Worm (Caenorhabditis elegans): ENCODE measurements around the gene ugt-42.
A peak's percentile ranks its signal among the peaks of the same experiment; 100 is the strongest.

Gene ugt-42

DNA sequence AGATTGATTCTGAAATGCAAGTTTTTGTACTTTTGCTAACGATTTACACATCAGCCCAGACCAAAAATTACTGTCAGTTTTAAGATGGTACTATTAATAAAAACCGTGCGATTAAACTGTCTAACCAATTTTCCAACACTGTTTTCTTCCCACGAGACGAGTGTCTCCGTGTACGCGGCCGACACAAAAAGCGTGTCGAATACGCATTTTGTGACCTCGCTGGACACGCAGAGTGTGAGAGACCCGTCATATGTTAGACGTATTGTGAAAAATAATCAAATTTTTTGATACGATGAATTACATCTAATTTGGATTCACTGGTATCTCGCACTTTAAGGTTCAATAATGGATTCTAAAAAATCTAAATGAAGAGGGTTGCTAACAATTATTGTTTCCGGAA is 11.4 kb upstream of the ugt-42 start:
- peak; percentile 29 for TF ChIP-seq elt-2 (tag; optimal IDR thresholded peaks at IDR 0.05)
- peak; percentile 33 for TF ChIP-seq nhr-20 (tag; optimal IDR thresholded peaks at IDR 0.05)
- peak in 1 of 6 experiments; percentile 8 for TF ChIP-seq elt-3 (tag; optimal IDR thresholded peaks at IDR 0.05)
- TF ChIP-seq hlh-17 (GFP tag; optimal IDR thresholded peaks at IDR 0.05; ENCODE audit: borderline replicate concordance) = no peak
- no peak for TF ChIP-seq vab-15 (tag; optimal IDR thresholded peaks at IDR 0.05)
- peak in 1 of 2 experiments; percentile 67 for TF ChIP-seq lin-35 (GFP tag; optimal IDR thresholded peaks at IDR 0.05)
- TF ChIP-seq unc-86 (tag; optimal IDR thresholded peaks at IDR 0.05) = no peak
- TF ChIP-seq snpc-4 (tag; optimal IDR thresholded peaks at IDR 0.05) = peak; percentile 66
- TF ChIP-seq mdl-1 (tag; optimal IDR thresholded peaks at IDR 0.05) = peak in 1 of 2 experiments; percentile 47
- peak; percentile 80 for TF ChIP-seq nhr-85 (tag)
- peak; percentile 35 for TF ChIP-seq blmp-1 (tag; optimal IDR thresholded peaks at IDR 0.05)
- peak; percentile 27 for TF ChIP-seq C16A3.4 (tag; optimal IDR thresholded peaks at IDR 0.05)
- peak; percentile 0 for TF ChIP-seq nhr-90 (tag; optimal IDR thresholded peaks at IDR 0.05; ENCODE audit: poor library complexity)
- peak; percentile 44 for TF ChIP-seq snu-23 (GFP tag; optimal IDR thresholded peaks at IDR 0.05)
- no peak for TF ChIP-seq xbp-1 (tag; optimal IDR thresholded peaks at IDR 0.05)
- TF ChIP-seq unc-130 (tag; optimal IDR thresholded peaks at IDR 0.05) = peak; percentile 20
- peak in 1 of 2 experiments; percentile 10 for TF ChIP-seq lsy-2 (tag; optimal IDR thresholded peaks at IDR 0.05)
- TF ChIP-seq lin-39 (tag; optimal IDR thresholded peaks at IDR 0.05) = no peak
- peak; percentile 95 for TF ChIP-seq lin-14 (GFP tag; optimal IDR thresholded peaks at IDR 0.05)
- peak; percentile 27 for TF ChIP-seq nhr-71 (tag; optimal IDR thresholded peaks at IDR 0.05)

DNA sequence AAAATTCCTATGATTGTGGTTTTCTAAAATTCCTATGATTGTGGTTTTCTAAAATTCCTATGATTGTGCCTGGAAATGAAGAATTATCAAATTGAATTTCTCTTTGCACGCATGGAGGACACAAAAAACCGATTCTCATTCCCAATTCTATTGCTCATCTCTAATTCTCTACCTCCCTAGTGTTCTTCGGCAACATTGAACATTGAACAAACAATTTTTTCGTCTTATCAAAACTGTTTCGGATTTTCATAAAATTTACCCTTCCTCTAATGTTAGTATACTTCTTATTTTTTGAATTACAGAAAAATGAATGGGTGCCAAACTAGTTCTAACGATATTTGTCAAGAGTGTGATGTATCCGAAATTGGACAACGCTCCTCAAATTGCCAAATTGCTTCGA is 10.7 kb upstream of the ugt-42 start, which contains the start of gene pals-31:
pals-31 (plus strand) TSS at position 301 of the 400 bp plus-strand sequence.
- TF ChIP-seq tlp-1 (tag; optimal IDR thresholded peaks at IDR 0.05) = no peak
- TF ChIP-seq hpl-2 (GFP tag; optimal IDR thresholded peaks at IDR 0.05) = no peak
- no peak for TF ChIP-seq unc-86 (tag; optimal IDR thresholded peaks at IDR 0.05)
- TF ChIP-seq ceh-88 (GFP tag; IDR thresholded peaks at IDR 0.05) = no peak
- TF ChIP-seq C04F5.9 (tag; optimal IDR thresholded peaks at IDR 0.05) = no peak
- TF ChIP-seq lsy-2 (tag; optimal IDR thresholded peaks at IDR 0.05) = no peak
- TF ChIP-seq C34B4.2 (tag; optimal IDR thresholded peaks at IDR 0.05) = no peak
- TF ChIP-seq vab-15 (tag; optimal IDR thresholded peaks at IDR 0.05) = no peak
- TF ChIP-seq ztf-11 (tag; optimal IDR thresholded peaks at IDR 0.05) = no peak

DNA sequence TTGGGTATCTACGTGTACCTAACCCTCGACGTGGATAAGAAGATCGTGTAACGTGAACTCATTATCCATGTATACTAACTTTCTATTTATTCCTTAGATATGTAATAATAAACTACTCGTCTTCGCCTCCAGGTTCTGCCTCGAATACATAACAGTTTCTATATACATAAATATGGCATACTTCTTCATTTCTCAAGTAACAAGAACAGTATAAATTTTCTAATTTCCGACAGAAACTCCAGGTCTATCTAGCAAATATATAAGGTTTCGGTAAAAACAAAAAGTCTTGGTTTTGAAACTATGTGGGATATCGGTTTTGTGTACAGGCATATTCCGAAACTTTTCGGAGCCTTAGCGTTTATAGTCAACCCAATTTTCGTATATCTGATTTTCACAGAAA is 8.7 kb upstream of the ugt-42 start, which contains the start of gene srj-37:
srj-37 (plus strand) TSS at position 301 of the 400 bp plus-strand sequence.
- TF ChIP-seq nhr-20 (tag; optimal IDR thresholded peaks at IDR 0.05) (no peak), C16A3.4 (tag; optimal IDR thresholded peaks at IDR 0.05) (no peak), ceh-63 (GFP tag; optimal IDR thresholded peaks at IDR 0.05) (no peak), rnt-1 (tag; optimal IDR thresholded peaks at IDR 0.05) (no peak), aha-1 (tag; optimal IDR thresholded peaks at IDR 0.05) (no peak), ama-1 (optimal IDR thresholded peaks at IDR 0.05) (no peak), egl-13 (tag; optimal IDR thresholded peaks at IDR 0.05) (no peak), nhr-11 (tag; optimal IDR thresholded peaks at IDR 0.05) (no peak), hlh-17 (GFP tag; optimal IDR thresholded peaks at IDR 0.05; ENCODE audit: borderline replicate concordance) (no peak), unc-98 (GFP tag; IDR thresholded peaks at IDR 0.05) (no peak), lin-15B (tag; optimal IDR thresholded peaks at IDR 0.05) (no peak), tbx-2 (tag; optimal IDR thresholded peaks at IDR 0.05) (no peak), mef-2 (tag; optimal IDR thresholded peaks at IDR 0.05) (no peak)

DNA sequence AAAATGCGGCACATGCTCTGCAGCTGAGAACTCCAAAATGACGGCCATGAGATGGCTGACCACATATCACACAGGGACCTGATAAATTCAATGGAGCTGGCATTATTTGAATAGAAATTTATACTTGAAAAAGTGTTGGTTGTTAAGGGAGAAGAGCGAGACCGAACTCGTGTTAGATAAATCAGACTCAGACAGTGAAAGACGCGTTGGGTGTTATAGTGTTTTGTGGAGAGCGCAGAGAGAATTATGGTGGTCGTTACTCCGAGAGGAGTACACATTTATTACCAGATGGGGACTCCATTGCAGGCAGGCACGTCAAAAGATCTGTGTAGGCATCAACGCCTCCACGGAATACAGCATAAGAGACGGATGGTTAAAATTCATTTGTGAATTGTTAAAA is 4.2 kb upstream of the ugt-42 start, which contains the start of gene nhr-190:
nhr-190 (minus strand) TSS at position 175 of the 400 bp plus-strand sequence.
- TF ChIP-seq efl-1 (optimal IDR thresholded peaks at IDR 0.05) (peak; percentile 31 to 47), efl-1 (GFP tag; optimal IDR thresholded peaks at IDR 0.05 in 1 of 2) (no peak), ceh-82 (tag; optimal IDR thresholded peaks at IDR 0.05) (peak in 1 of 3 experiments; percentile 2), fkh-8 (tag; optimal IDR thresholded peaks at IDR 0.05) (peak; percentile 41), rnt-1 (tag; optimal IDR thresholded peaks at IDR 0.05) (peak; percentile 33), mdl-1 (tag; optimal IDR thresholded peaks at IDR 0.05) (no peak), tlp-1 (tag; optimal IDR thresholded peaks at IDR 0.05) (no peak), swsn-7 (tag; optimal IDR thresholded peaks at IDR 0.05) (peak; percentile 30), nhr-20 (tag; optimal IDR thresholded peaks at IDR 0.05) (peak; percentile 22), isw-1 (GFP tag; IDR thresholded peaks at IDR 0.05) (no peak)

Data from whole organism, L1 larva.